Worm (Caenorhabditis elegans) whole organism, late embryonic: ENCODE data around the gene bbs-4.

ENCODE experiments used
- K09A11.1 ChIP-seq: sonication (generic microtip); optimal IDR thresholded peaks from 2 replicates; lab custom pipeline; 2017; ENCODE audit warnings: antibody characterized with exemption, mild to moderate bottlenecking, missing genetic modification characterization, missing compliant biosample characterization; ENCODE audit not compliant: insufficient read depth
- Y22D7AL.16 ChIP-seq: sonication (generic microtip); optimal IDR thresholded peaks from 2 replicates; lab custom pipeline; 2016; ENCODE audit warnings: missing genetic modification characterization, missing compliant biosample characterization
- ahr-1 ChIP-seq: sonication (generic microtip); optimal IDR thresholded peaks from 2 replicates; lab custom pipeline; 2016; ENCODE audit warnings: missing genetic modification characterization, missing compliant biosample characterization
- ceh-14 ChIP-seq: sonication (generic microtip); optimal IDR thresholded peaks from 2 replicates; lab custom pipeline; 2016; ENCODE audit warnings: missing genotype, missing genetic modification characterization, missing compliant biosample characterization
- ceh-30 ChIP-seq: fragments of 150-350 bp; optimal IDR thresholded peaks from 2 replicates; lab custom pipeline; 2014; ENCODE audit warnings: missing biosample characterization, missing genetic modification characterization
- ceh-31 ChIP-seq: sonication (generic microtip); optimal IDR thresholded peaks from 2 replicates; lab custom pipeline; 2016; ENCODE audit warnings: missing genetic modification characterization, missing compliant biosample characterization
- ceh-48 ChIP-seq: sonication (generic microtip); optimal IDR thresholded peaks from 2 replicates; lab custom pipeline; 2016; ENCODE audit warnings: missing genetic modification characterization, inconsistent platforms, missing compliant biosample characterization
- ceh-6 ChIP-seq: fragments of 200-800 bp; sonication (Bioruptor generic); optimal IDR thresholded peaks from 2 replicates; lab custom pipeline; 2018; ENCODE audit warnings: mild to moderate bottlenecking, missing genetic modification characterization, missing compliant biosample characterization
- ceh-9 ChIP-seq: sonication (generic microtip); optimal IDR thresholded peaks from 2 replicates; lab custom pipeline; 2016; ENCODE audit warnings: mild to moderate bottlenecking, missing genetic modification characterization, inconsistent platforms, missing compliant biosample characterization
- dve-1 ChIP-seq: sonication (generic microtip); optimal IDR thresholded peaks from 2 replicates; lab custom pipeline; 2017; ENCODE audit warnings: antibody characterized with exemption, mild to moderate bottlenecking, missing genetic modification characterization, missing compliant biosample characterization
- elt-2 ChIP-seq: sonication (generic microtip); optimal IDR thresholded peaks from 2 replicates; lab custom pipeline; 2016; ENCODE audit warnings: missing genetic modification reagents, missing genetic modification characterization, missing compliant biosample characterization
- elt-4 ChIP-seq: sonication (generic microtip); optimal IDR thresholded peaks from 2 replicates; lab custom pipeline; 2016; ENCODE audit warnings: missing genetic modification characterization, missing compliant biosample characterization
- ets-4 ChIP-seq: sonication (generic microtip); optimal IDR thresholded peaks from 2 replicates; lab custom pipeline; 2016; ENCODE audit warnings: missing genetic modification characterization, missing compliant biosample characterization
- fax-1 ChIP-seq: sonication (generic microtip); optimal IDR thresholded peaks from 2 replicates; lab custom pipeline; 2016; ENCODE audit warnings: missing genotype, missing genetic modification characterization, missing compliant biosample characterization
- fkh-6 ChIP-seq: sonication (generic microtip); optimal IDR thresholded peaks from 2 replicates; lab custom pipeline; 2016; ENCODE audit warnings: missing genetic modification characterization, missing compliant biosample characterization
- hlh-13 ChIP-seq: fragments of 200-800 bp; sonication (Bioruptor generic); optimal IDR thresholded peaks from 2 replicates; lab custom pipeline; 2018; ENCODE audit warnings: mild to moderate bottlenecking, missing genetic modification characterization, missing compliant biosample characterization
- hlh-8 ChIP-seq: sonication (generic microtip); optimal IDR thresholded peaks from 2 replicates; lab custom pipeline; 2016; ENCODE audit warnings: missing genotype, missing genetic modification characterization, missing compliant biosample characterization
- lim-6 ChIP-seq: sonication (generic microtip); optimal IDR thresholded peaks from 2 replicates; lab custom pipeline; 2016; ENCODE audit warnings: missing genetic modification characterization, missing compliant biosample characterization
- madf-2 ChIP-seq: sonication (generic microtip); optimal IDR thresholded peaks from 2 replicates; lab custom pipeline; 2017; ENCODE audit warnings: missing genetic modification characterization, missing compliant biosample characterization
- nfya-1 ChIP-seq: sonication (generic microtip); optimal IDR thresholded peaks from 2 replicates; lab custom pipeline; 2017; ENCODE audit warnings: missing genetic modification characterization, mild to moderate bottlenecking, missing compliant biosample characterization, antibody characterized with exemption, moderate library complexity
- nhr-11 ChIP-seq: fragments of 150-350 bp; optimal IDR thresholded peaks from 2 replicates; lab custom pipeline; 2014; ENCODE audit warnings: missing biosample characterization, missing genetic modification characterization
- nhr-232 ChIP-seq: sonication (generic microtip); optimal IDR thresholded peaks from 2 replicates; lab custom pipeline; 2016; ENCODE audit warnings: missing genetic modification characterization, missing compliant biosample characterization
- npax-4 ChIP-seq: sonication (generic microtip); optimal IDR thresholded peaks from 2 replicates; lab custom pipeline; 2016; ENCODE audit warnings: missing genetic modification characterization, missing compliant biosample characterization
- pros-1 ChIP-seq: fragments of 150-350 bp; optimal IDR thresholded peaks from 2 replicates; lab custom pipeline; 2014; ENCODE audit warnings: missing biosample characterization, missing genetic modification reagents, missing genetic modification characterization
- rnt-1 ChIP-seq: sonication (generic microtip); optimal IDR thresholded peaks from 2 replicates; lab custom pipeline; 2016; ENCODE audit warnings: missing genetic modification characterization, missing compliant biosample characterization
- unc-3 ChIP-seq, 2 experiments: fragments of 200-800 bp in 1 of 2; sonication (Bioruptor generic) in 1 of 2; sonication (generic microtip) in 1 of 2; conservative IDR thresholded peaks in 1 of 2; optimal IDR thresholded peaks in 1 of 2; 2 replicates each; pipeline versions ENCODE4 v1.3.6 to Lab custom; 2016 to 2022; ENCODE audit warnings: missing compliant biosample characterization in 2 of 2, missing genetic modification characterization in 2 of 2, missing genetic modification reagents in 1 of 2
- unc-42 ChIP-seq: sonication (generic microtip); optimal IDR thresholded peaks from 2 replicates; lab custom pipeline; 2016; ENCODE audit warnings: missing genotype, missing genetic modification characterization, missing compliant biosample characterization
- unc-55 ChIP-seq: sonication (generic microtip); optimal IDR thresholded peaks from 2 replicates; lab custom pipeline; 2017; ENCODE audit warnings: missing biosample characterization, missing genetic modification reagents, missing genetic modification characterization
- unc-86 ChIP-seq: sonication (generic microtip); optimal IDR thresholded peaks from 2 replicates; lab custom pipeline; 2016; ENCODE audit warnings: missing genetic modification characterization, missing compliant biosample characterization

The bbs-4 gene

DNA sequence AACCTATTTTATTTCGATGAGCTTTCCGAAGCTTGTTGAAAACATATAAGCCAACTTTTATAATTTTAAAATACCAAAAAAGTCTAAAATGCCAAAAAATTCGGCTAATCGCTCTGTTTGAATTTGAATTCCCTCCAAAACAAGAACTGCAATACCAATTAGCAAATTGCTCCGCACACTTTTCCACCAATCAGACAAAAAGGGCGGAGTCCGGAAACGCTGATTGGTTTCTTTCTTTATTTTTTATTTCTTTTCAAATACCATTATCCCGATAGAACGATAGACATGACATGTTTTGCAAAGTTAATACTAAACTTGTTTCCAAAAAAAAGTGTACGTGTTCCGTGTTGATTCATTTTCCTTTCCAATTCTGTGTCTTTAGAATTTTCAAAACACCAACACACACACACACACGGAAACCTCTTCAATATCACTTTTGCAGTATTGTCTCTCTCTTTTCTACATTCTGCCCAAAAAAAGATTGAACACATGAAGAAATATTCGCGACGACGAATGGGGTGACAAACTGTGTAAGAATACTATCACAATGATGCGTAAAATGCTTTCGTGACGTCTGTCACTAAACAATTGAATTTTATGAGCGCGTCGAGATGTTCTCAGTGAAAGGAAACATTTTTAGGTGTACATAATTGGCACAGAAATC is 5.7 kb upstream of the bbs-4 start:
- peak; percentile 52 for TF ChIP-seq nfya-1 (tag; lab: Kevin White, UChicago)
- TF ChIP-seq nhr-232 (tag; lab: Kevin White, UChicago), result no peak
- no peak for TF ChIP-seq elt-2 (tag; lab: Kevin White, UChicago)
- TF ChIP-seq unc-3 (GFP tag; conservative IDR thresholded peaks at IDR 0.05; lab: Robert Waterston, UW), result no peak
- TF ChIP-seq unc-3 (tag; optimal IDR thresholded peaks at IDR 0.05; lab: Kevin White, UChicago), result no peak
- TF ChIP-seq ahr-1, result no peak
- no peak for TF ChIP-seq fax-1 (tag; lab: Kevin White, UChicago)
- no peak for TF ChIP-seq rnt-1 (tag; lab: Kevin White, UChicago)
- TF ChIP-seq fkh-6, result no peak
- no peak for TF ChIP-seq unc-86 (tag; lab: Kevin White, UChicago)

DNA sequence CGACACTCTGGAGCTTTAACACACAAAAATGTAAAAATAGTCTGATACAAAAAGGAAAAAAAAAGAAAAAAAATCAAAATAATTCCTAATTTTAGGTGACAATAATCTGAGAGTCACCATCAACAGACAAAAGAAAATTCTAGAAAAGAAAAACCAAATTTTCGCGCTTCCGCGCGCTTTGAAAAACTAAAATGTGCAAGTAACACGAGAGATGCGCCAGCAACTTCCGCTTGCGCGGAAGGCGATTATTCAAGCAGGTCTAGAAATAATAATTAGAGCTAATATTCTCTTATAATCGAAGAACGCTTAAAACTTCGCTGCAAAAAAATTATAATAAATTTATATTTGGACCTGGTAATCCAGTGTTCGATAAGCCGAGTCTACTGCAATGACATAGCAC is 4.9 kb upstream of the bbs-4 start:
- TF ChIP-seq dve-1 (tag; lab: Kevin White, UChicago) (no peak), nhr-232 (tag; lab: Kevin White, UChicago) (no peak), ceh-31 (no peak), madf-2 (tag; lab: Kevin White, UChicago) (no peak), fkh-6 (no peak), ceh-6 (no peak), unc-3 (GFP tag; conservative IDR thresholded peaks at IDR 0.05; lab: Robert Waterston, UW) (no peak), unc-3 (tag; optimal IDR thresholded peaks at IDR 0.05; lab: Kevin White, UChicago) (no peak), elt-4 (tag; lab: Kevin White, UChicago) (no peak), elt-2 (tag; lab: Kevin White, UChicago) (no peak), Y22D7AL.16 (tag; lab: Kevin White, UChicago) (no peak), K09A11.1 (tag; lab: Kevin White, UChicago) (no peak), hlh-13 (no peak), npax-4 (tag; lab: Kevin White, UChicago) (no peak), ceh-30 (tag; lab: Kevin White, UChicago) (no peak)
- TF ChIP-seq, all 69 proteins: peak for 0

DNA sequence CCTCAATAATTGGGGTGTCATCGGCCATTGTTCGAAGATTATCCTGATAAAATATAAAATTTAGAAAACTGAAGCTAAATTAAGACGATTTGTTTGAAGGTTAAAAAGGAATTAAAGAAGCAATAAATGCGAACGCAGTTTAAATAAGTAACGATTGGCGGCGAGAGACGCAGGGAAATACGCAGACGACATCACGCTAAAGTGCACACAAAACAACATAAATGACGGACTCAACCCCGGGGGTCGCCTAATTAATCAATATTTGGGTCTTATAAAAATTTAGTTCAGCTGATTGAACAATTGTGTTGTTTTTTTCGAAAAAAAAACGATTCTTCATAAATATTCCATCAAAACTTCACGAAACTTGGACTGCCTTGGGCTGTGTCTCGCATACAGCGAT is 4.4 kb upstream of the bbs-4 start, which contains the start of gene hcp-3:
Gene hcp-3, minus strand, starts transcription at position 45 of the 400 bp plus-strand sequence.
- TF ChIP-seq unc-55 (GFP tag; lab: Kevin White, UChicago), result peak; percentile 5
- no peak for TF ChIP-seq elt-2 (tag; lab: Kevin White, UChicago)
- TF ChIP-seq K09A11.1 (tag; lab: Kevin White, UChicago), result no peak
- TF ChIP-seq ceh-48 (tag; lab: Kevin White, UChicago), result peak; percentile 76
- TF ChIP-seq nfya-1 (tag; lab: Kevin White, UChicago), result peak; percentile 55
- no peak for TF ChIP-seq rnt-1 (tag; lab: Kevin White, UChicago)
- TF ChIP-seq pros-1 (tag; lab: Kevin White, UChicago), result no peak
- peak; percentile 37 for TF ChIP-seq ceh-31
- TF ChIP-seq lim-6 (tag; lab: Kevin White, UChicago), result no peak
- no peak for TF ChIP-seq ceh-9 (tag; lab: Kevin White, UChicago)
- peak; percentile 39 for TF ChIP-seq ceh-14 (tag; lab: Kevin White, UChicago)
- TF ChIP-seq ets-4 (tag; lab: Kevin White, UChicago), result no peak
- TF ChIP-seq hlh-8 (tag; lab: Kevin White, UChicago), result no peak

DNA sequence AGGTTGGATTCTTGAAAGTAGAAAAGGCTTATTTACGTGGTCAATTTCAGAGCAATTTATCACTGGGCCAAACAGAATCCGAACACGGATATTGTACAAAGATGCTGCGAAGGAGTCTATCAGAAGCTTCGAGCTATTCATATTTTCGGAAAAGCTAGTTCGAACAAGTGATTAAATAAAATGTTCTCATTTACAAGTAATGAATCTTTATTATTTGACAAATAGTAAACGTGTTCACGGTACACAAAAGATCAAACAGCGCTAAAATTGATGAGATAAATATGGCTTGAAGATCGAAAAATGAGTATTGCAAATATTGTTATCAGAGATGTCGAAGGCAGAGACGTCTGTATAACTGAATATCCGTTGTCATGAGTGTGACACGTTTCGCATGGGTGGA is 3.1 kb upstream of the bbs-4 start:
- TF ChIP-seq fkh-6, result no peak

DNA sequence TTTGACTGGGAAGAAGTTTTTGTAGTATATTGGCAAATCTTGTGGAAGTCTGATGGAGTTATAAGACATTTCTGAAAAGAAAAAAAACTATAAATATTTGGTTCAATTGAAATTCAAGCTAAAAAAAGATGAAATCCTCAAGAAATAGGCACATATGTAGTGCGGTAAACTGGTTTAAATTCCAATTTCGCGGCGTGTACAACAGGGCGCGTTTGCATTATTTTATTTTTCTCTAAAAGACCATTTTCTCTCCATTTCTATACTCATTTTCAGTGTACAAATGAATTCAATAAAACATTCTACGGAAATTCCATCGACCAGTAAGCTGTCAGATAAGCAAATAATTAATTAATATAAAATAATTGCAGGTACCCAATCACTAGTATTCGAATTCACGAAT is 2.2 kb upstream of the bbs-4 start, which contains the start of the genes pri-1 and F58A4.6:
Gene pri-1, minus strand, starts transcription at position 71 of the 400 bp plus-strand sequence.
Gene F58A4.6, plus strand, starts transcription at position 272 of the 400 bp plus-strand sequence.
- peak; percentile 57 for TF ChIP-seq unc-42 (tag; lab: Kevin White, UChicago)
- peak; percentile 6 for TF ChIP-seq nfya-1 (tag; lab: Kevin White, UChicago)
- no peak for TF ChIP-seq nhr-232 (tag; lab: Kevin White, UChicago)
- TF ChIP-seq ceh-31, result peak; percentile 6
- no peak for TF ChIP-seq nhr-11
